Fruit fly (Drosophila melanogaster) whole organism, embryonic: ENCODE measurements around the gene ttm3.
A peak's percentile ranks its signal among the peaks of the same experiment; 100 is the strongest.

Experiments
- Adf1 ChIP-seq: fragments of 200-800 bp; sonication (Bioruptor generic); IDR thresholded peaks from 2 replicates; pipeline ENCODE4 v1.3.6; 2022; ENCODE audit warnings: missing biosample characterization, missing genetic modification characterization
- Antp ChIP-seq: fragments of 200-800 bp; sonication (Bioruptor generic); optimal IDR thresholded peaks from 3 replicates; lab custom pipeline; 2016; ENCODE audit warnings: missing biosample characterization, missing genetic modification characterization
- Atf3 ChIP-seq: fragments of 200-800 bp; sonication (Bioruptor generic); optimal IDR thresholded peaks from 3 replicates; lab custom pipeline; 2016; ENCODE audit warnings: missing biosample characterization, missing genetic modification characterization
- B-H1 ChIP-seq: fragments of 200-800 bp; sonication (Bioruptor generic); IDR thresholded peaks from 3 replicates; pipeline ENCODE4 v1.3.6; 2022; ENCODE audit warnings: missing biosample characterization, missing genetic modification characterization
- CG10209 ChIP-seq: fragments of 200-800 bp; sonication (Bioruptor generic); optimal IDR thresholded peaks from 3 replicates; lab custom pipeline; 2017; ENCODE audit warnings: missing biosample characterization, mild to moderate bottlenecking, missing genetic modification characterization, missing genetic modification reagents
- CG10366 ChIP-seq: fragments of 200-800 bp; sonication (Bioruptor generic); IDR thresholded peaks from 2 replicates; pipeline ENCODE4 v1.3.6; 2022; ENCODE audit warnings: missing biosample characterization, missing genetic modification characterization
- CG10565 ChIP-seq: fragments of 200-800 bp; sonication (Bioruptor generic); optimal IDR thresholded peaks from 3 replicates; lab custom pipeline; 2016; ENCODE audit warnings: missing biosample characterization, mild to moderate bottlenecking, missing genetic modification characterization
- CG11560 ChIP-seq: fragments of 200-800 bp; sonication (Bioruptor generic); IDR thresholded peaks from 3 replicates; pipeline ENCODE4 v1.3.6; 2022; ENCODE audit warnings: missing biosample characterization, missing genetic modification characterization
- CG12744 ChIP-seq: fragments of 200-800 bp; sonication (Bioruptor generic); optimal IDR thresholded peaks from 2 replicates; lab custom pipeline; 2016; ENCODE audit warnings: missing biosample characterization, missing genetic modification characterization
- CG17361 ChIP-seq: fragments of 200-800 bp; sonication (Bioruptor generic); IDR thresholded peaks from 3 replicates; pipeline ENCODE4 v1.3.6; 2022; ENCODE audit warnings: missing biosample characterization, missing genetic modification characterization
- CG2678 ChIP-seq: fragments of 200-800 bp; sonication (Bioruptor generic); optimal IDR thresholded peaks from 3 replicates; lab custom pipeline; 2019; ENCODE audit warnings: missing biosample characterization, mild to moderate bottlenecking, missing genetic modification characterization, moderate library complexity
- CG32772 ChIP-seq: fragments of 200-800 bp; sonication (Bioruptor generic); IDR thresholded peaks from 2 replicates; pipeline ENCODE4 v1.3.6; 2022; ENCODE audit warnings: missing biosample characterization, missing genetic modification characterization
- CG33213 ChIP-seq: fragments of 200-800 bp; sonication (Bioruptor generic); optimal IDR thresholded peaks from 3 replicates; lab custom pipeline; 2016; ENCODE audit warnings: missing biosample characterization, missing genetic modification characterization
- CG4282 ChIP-seq: fragments of 200-800 bp; sonication (Bioruptor generic); optimal IDR thresholded peaks from 2 replicates; lab custom pipeline; 2016; ENCODE audit warnings: missing biosample characterization, missing genetic modification characterization
- CG4730 ChIP-seq: fragments of 200-800 bp; sonication (Bioruptor generic); IDR thresholded peaks from 2 replicates; pipeline ENCODE4 v1.3.6; 2022; ENCODE audit warnings: missing biosample characterization, missing genetic modification characterization
- CG6689 ChIP-seq: fragments of 200-800 bp; sonication (Bioruptor generic); IDR thresholded peaks from 2 replicates; pipeline ENCODE4 v1.3.6; 2022; ENCODE audit warnings: missing biosample characterization, missing genetic modification characterization
- CG6791 ChIP-seq: fragments of 200-800 bp; sonication (Bioruptor generic); IDR thresholded peaks from 3 replicates; pipeline ENCODE4 v1.3.6; 2022; ENCODE audit warnings: missing biosample characterization, missing genetic modification characterization; ENCODE audit not compliant: partially characterized antibody
- CG7271 ChIP-seq: fragments of 200-800 bp; sonication (Bioruptor generic); optimal IDR thresholded peaks from 2 replicates; lab custom pipeline; 2018; ENCODE audit warnings: missing biosample characterization, mild to moderate bottlenecking, missing genetic modification characterization, moderate library complexity
- CG7839 ChIP-seq: fragments of 200-800 bp; sonication (Bioruptor generic); optimal IDR thresholded peaks from 3 replicates; lab custom pipeline; 2018; ENCODE audit warnings: missing biosample characterization, mild to moderate bottlenecking, missing genetic modification characterization, moderate library complexity
- CG8359 ChIP-seq: fragments of 200-800 bp; sonication (Bioruptor generic); optimal IDR thresholded peaks from 2 replicates; lab custom pipeline; 2017; ENCODE audit warnings: missing biosample characterization, mild to moderate bottlenecking, missing genetic modification characterization, borderline replicate concordance
- CHES-1-like ChIP-seq: fragments of 200-800 bp; sonication (Bioruptor generic); optimal IDR thresholded peaks from 2 replicates; lab custom pipeline; 2016; ENCODE audit warnings: missing biosample characterization, missing genetic modification characterization
- CoRest ChIP-seq: fragments of 200-800 bp; sonication (Bioruptor generic); optimal IDR thresholded peaks from 3 replicates; lab custom pipeline; 2018; ENCODE audit warnings: missing biosample characterization, mild to moderate bottlenecking, missing genetic modification characterization, moderate library complexity
- D19A ChIP-seq: fragments of 200-800 bp; optimal IDR thresholded peaks from 3 replicates; lab custom pipeline; 2019; ENCODE audit warnings: missing biosample characterization, mild to moderate bottlenecking, missing genetic modification characterization, moderate library complexity
- Dbx ChIP-seq: fragments of 200-800 bp; sonication (Bioruptor generic); IDR thresholded peaks from 3 replicates; pipeline ENCODE4 v1.3.6; 2022; ENCODE audit warnings: missing biosample characterization, missing genetic modification characterization
- Dek ChIP-seq: fragments of 200-800 bp; sonication (Bioruptor generic); optimal IDR thresholded peaks from 3 replicates; lab custom pipeline; 2019; ENCODE audit warnings: missing biosample characterization, mild to moderate bottlenecking, missing genetic modification characterization, moderate library complexity
- E2f2 ChIP-seq: fragments of 200-800 bp; sonication (Bioruptor generic); IDR thresholded peaks from 2 replicates; pipeline ENCODE4 v1.3.6; 2022; ENCODE audit warnings: missing biosample characterization, missing genetic modification characterization
- ERR ChIP-seq: fragments of 200-800 bp; sonication (Bioruptor generic); optimal IDR thresholded peaks from 2 replicates; lab custom pipeline; 2016; ENCODE audit warnings: missing biosample characterization, missing genetic modification characterization
- HLH54F ChIP-seq: fragments of 200-800 bp; sonication (Bioruptor generic); optimal IDR thresholded peaks from 3 replicates; lab custom pipeline; 2016; ENCODE audit warnings: missing biosample characterization, missing genetic modification characterization
- Hand ChIP-seq: fragments of 200-800 bp; sonication (Bioruptor generic); optimal IDR thresholded peaks from 2 replicates; lab custom pipeline; 2017; ENCODE audit warnings: mild to moderate bottlenecking, missing biosample characterization, missing genetic modification reagents, missing genetic modification characterization
- Med ChIP-seq: fragments of 200-800 bp; sonication (Bioruptor generic); peaks from one replicate; lab custom pipeline; 2016; ENCODE audit warnings: missing biosample characterization, missing genetic modification characterization, mild to moderate bottlenecking, inconsistent platforms, moderate library complexity
- Meics ChIP-seq: fragments of 200-800 bp; sonication (Bioruptor generic); optimal IDR thresholded peaks from 2 replicates; lab custom pipeline; 2017; ENCODE audit warnings: missing biosample characterization, mild to moderate bottlenecking, missing genetic modification characterization
- Ravus ChIP-seq: fragments of 200-800 bp; sonication (Bioruptor generic); IDR thresholded peaks from 2 replicates; pipeline ENCODE4 v1.3.6; 2022; ENCODE audit warnings: missing biosample characterization, missing genetic modification characterization
- Rfx ChIP-seq: fragments of 200-800 bp; sonication (Bioruptor generic); IDR thresholded peaks from 2 replicates; pipeline ENCODE4 v1.3.6; 2022; ENCODE audit warnings: missing biosample characterization, missing genetic modification characterization
- Sox100B ChIP-seq: fragments of 200-800 bp; sonication (Bioruptor generic); optimal IDR thresholded peaks from 3 replicates; lab custom pipeline; 2018; ENCODE audit warnings: missing biosample characterization, mild to moderate bottlenecking, missing genetic modification characterization
- br ChIP-seq: fragments of >200 bp; optimal IDR thresholded peaks from 2 replicates; lab custom pipeline; 2017
- dimm ChIP-seq: fragments of 200-800 bp; sonication (Bioruptor generic); IDR thresholded peaks from 2 replicates; pipeline ENCODE4 v1.3.6; 2022; ENCODE audit warnings: missing biosample characterization, missing genetic modification characterization
- exex ChIP-seq: fragments of 200-800 bp; sonication (Bioruptor generic); optimal IDR thresholded peaks from 4 replicates; lab custom pipeline; 2018; ENCODE audit warnings: missing biosample characterization, mild to moderate bottlenecking, missing genetic modification characterization, moderate library complexity
- her ChIP-seq: fragments of 200-800 bp; sonication (Bioruptor generic); optimal IDR thresholded peaks from 2 replicates; lab custom pipeline; 2016; ENCODE audit warnings: missing biosample characterization, missing genetic modification characterization
- jing ChIP-seq: fragments of 200-800 bp; sonication (Bioruptor generic); optimal IDR thresholded peaks from 2 replicates; lab custom pipeline; 2018; ENCODE audit warnings: missing biosample characterization, mild to moderate bottlenecking, missing genetic modification characterization
- kay ChIP-seq: fragments of 200-800 bp; sonication (Bioruptor generic); optimal IDR thresholded peaks from 2 replicates; lab custom pipeline; 2016; ENCODE audit warnings: missing biosample characterization, missing genetic modification characterization
- lbe ChIP-seq: fragments of 200-800 bp; sonication (Bioruptor generic); optimal IDR thresholded peaks from 2 replicates; lab custom pipeline; 2016; ENCODE audit warnings: missing biosample characterization, mild to moderate bottlenecking, missing genetic modification characterization
- luna ChIP-seq: fragments of 200-800 bp; sonication (Bioruptor generic); optimal IDR thresholded peaks from 2 replicates; lab custom pipeline; 2016; ENCODE audit warnings: missing biosample characterization, missing genetic modification characterization
- nmo ChIP-seq: fragments of 200-800 bp; sonication (Bioruptor generic); optimal IDR thresholded peaks from 2 replicates; lab custom pipeline; 2018; ENCODE audit warnings: missing biosample characterization, mild to moderate bottlenecking, missing genetic modification characterization, moderate library complexity
- org-1 ChIP-seq: fragments of 200-800 bp; sonication (Bioruptor generic); optimal IDR thresholded peaks from 2 replicates; lab custom pipeline; 2017; ENCODE audit warnings: missing biosample characterization, missing genetic modification characterization
- pita ChIP-seq: fragments of 200-800 bp; sonication (Bioruptor generic); optimal IDR thresholded peaks from 2 replicates; lab custom pipeline; 2017; ENCODE audit warnings: missing biosample characterization, mild to moderate bottlenecking, missing genetic modification characterization
- pzg ChIP-seq: fragments of 200-800 bp; sonication (Bioruptor generic); optimal IDR thresholded peaks from 3 replicates; lab custom pipeline; 2018; ENCODE audit warnings: missing biosample characterization, mild to moderate bottlenecking, missing genetic modification characterization, moderate library complexity
- sens ChIP-seq: fragments of 200-800 bp; sonication (Bioruptor generic); peaks from one replicate; lab custom pipeline; 2016; ENCODE audit warnings: missing biosample characterization, missing genetic modification characterization
- sens-2 ChIP-seq: fragments of 200-800 bp; sonication (Bioruptor generic); IDR thresholded peaks from 2 replicates; pipeline ENCODE4 v1.3.6; 2022; ENCODE audit warnings: missing biosample characterization, missing genetic modification characterization
- seq ChIP-seq: fragments of 200-800 bp; sonication (Bioruptor generic); IDR thresholded peaks from 2 replicates; pipeline ENCODE4 v1.3.6; 2022; ENCODE audit warnings: missing biosample characterization, missing genetic modification characterization
- sim ChIP-seq: fragments of 200-800 bp; sonication (Bioruptor generic); IDR thresholded peaks from 2 replicates; pipeline ENCODE4 v1.3.6; 2022; ENCODE audit warnings: missing biosample characterization, missing genetic modification characterization
- tio ChIP-seq: fragments of 200-800 bp; sonication (Bioruptor generic); optimal IDR thresholded peaks from 2 replicates; lab custom pipeline; 2017; ENCODE audit warnings: missing biosample characterization, missing genetic modification characterization, inconsistent platforms
- ttk ChIP-seq: fragments of 200-800 bp; sonication (Bioruptor generic); IDR thresholded peaks from 2 replicates; pipeline ENCODE4 v2.1.2; 2022; ENCODE audit warnings: missing biosample characterization, missing genetic modification characterization
- tup ChIP-seq: fragments of 200-800 bp; sonication (Bioruptor generic); optimal IDR thresholded peaks from 2 replicates; lab custom pipeline; 2016; ENCODE audit warnings: missing biosample characterization, mild to moderate bottlenecking, missing genetic modification characterization, moderate library complexity

ttm3 gene

dm6 chr2L:22121651-22122165 lies 42.3 kb downstream of the ttm3 start (continued):
- no peak; the same call in 1 of the 2 replicates for TF ChIP-seq E2f2 (GFP tag; lab: Robert Waterston, UW)
- TF ChIP-seq pita = no peak
- TF ChIP-seq CG10565 (GFP tag; lab: Kevin White, UChicago) = no peak
- TF ChIP-seq CG12744 (GFP tag; lab: Kevin White, UChicago) = no peak
- TF ChIP-seq CoRest (tag; lab: Kevin White, UChicago) = peak; percentile 53
- no peak for TF ChIP-seq D19A
- TF ChIP-seq B-H1 = no peak
- TF ChIP-seq ttk (GFP tag; lab: Robert Waterston, UW) = no peak
- TF ChIP-seq CG17361 (GFP tag; lab: Robert Waterston, UW) = peak; percentile 43; the same call in 2 of the 3 replicates
- TF ChIP-seq CG7839 (tag; lab: Kevin White, UChicago) = peak; percentile 29
- no peak for TF ChIP-seq CG32772 (GFP tag; lab: Robert Waterston, UW)
- TF ChIP-seq luna (GFP tag; lab: Kevin White, UChicago) = no peak
- TF ChIP-seq kay (GFP tag; lab: Kevin White, UChicago) = no peak
- no peak for TF ChIP-seq Sox100B (GFP tag; lab: Kevin White, UChicago)
- TF ChIP-seq tup = no peak
- no peak for TF ChIP-seq CG7271 (tag; lab: Kevin White, UChicago)
- TF ChIP-seq sim (GFP tag; lab: Robert Waterston, UW) = no peak
- TF ChIP-seq org-1 (GFP tag; lab: Kevin White, UChicago) = no peak
- no peak for TF ChIP-seq Adf1 (GFP tag; lab: Robert Waterston, UW)
- TF ChIP-seq Rfx (GFP tag; lab: Robert Waterston, UW) = no peak
- no peak for TF ChIP-seq jing (GFP tag; lab: Kevin White, UChicago)
- no peak for TF ChIP-seq CG4730
- no peak for TF ChIP-seq CG6689 (GFP tag; lab: Robert Waterston, UW)
- no peak for TF ChIP-seq Antp
- TF ChIP-seq dimm = no peak
- TF ChIP-seq her = no peak
- peak; percentile 61 for TF ChIP-seq nmo (GFP tag; lab: Kevin White, UChicago)
- no peak for TF ChIP-seq CG10209 (GFP tag; lab: Kevin White, UChicago)
- TF ChIP-seq Dbx (GFP tag; lab: Robert Waterston, UW) = no peak
- TF ChIP-seq Ravus (GFP tag; lab: Robert Waterston, UW) = no peak
- peak; percentile 73 for TF ChIP-seq pzg (GFP tag; lab: Kevin White, UChicago)
- no peak for TF ChIP-seq CG11560 (tag; lab: Robert Waterston, UW)
- no peak for TF ChIP-seq CG8359
- peak; percentile 7 for TF ChIP-seq Atf3
- TF ChIP-seq CHES-1-like (GFP tag; lab: Kevin White, UChicago) = no peak
- peak; percentile 43 for TF ChIP-seq sens (GFP tag; lab: Kevin White, UChicago)
- no peak for TF ChIP-seq seq
- no peak for TF ChIP-seq HLH54F (GFP tag; lab: Kevin White, UChicago)
- no peak for TF ChIP-seq Dek (tag; lab: Kevin White, UChicago)
- no peak for TF ChIP-seq Meics (GFP tag; lab: Kevin White, UChicago)
- no peak for TF ChIP-seq br
- TF ChIP-seq lbe (GFP tag; lab: Kevin White, UChicago) = no peak
- no peak for TF ChIP-seq Hand (GFP tag; lab: Kevin White, UChicago)
- TF ChIP-seq CG33213 = peak; percentile 54
- TF ChIP-seq tio (GFP tag; lab: Kevin White, UChicago) = no peak
- TF ChIP-seq Med (GFP tag; lab: Kevin White, UChicago) = peak; percentile 75
- TF ChIP-seq CG10366 (GFP tag; lab: Robert Waterston, UW) = no peak
- TF ChIP-seq CG4282 (GFP tag; lab: Kevin White, UChicago) = no peak
- TF ChIP-seq sens-2 (GFP tag; lab: Robert Waterston, UW) = no peak
- TF ChIP-seq CG2678 (tag; lab: Kevin White, UChicago) = no peak
- 0 out of 3 replicates have a peak, but pooled peaks have one; percentile 14 for TF ChIP-seq CG6791 (GFP tag; lab: Robert Waterston, UW)
- TF ChIP-seq exex (tag; lab: Kevin White, UChicago) = no peak
- no peak for TF ChIP-seq ERR (GFP tag; lab: Kevin White, UChicago)
